Worm (Caenorhabditis elegans) whole organism, L4 larva: Measurements from ENCODE around the gene gcy-11.
A peak's percentile ranks its signal among the peaks of the same experiment; 100 is the strongest.

Source experiments
- D1046.2 ChIP-seq: fragments of 200-800 bp; sonication (Bioruptor generic); IDR thresholded peaks from 2 replicates; pipeline ENCODE4 v1.3.6; 2022; ENCODE audit warnings: missing genetic modification characterization, missing compliant biosample characterization
- F26F4.8 ChIP-seq: fragments of 200-800 bp; sonication (Bioruptor generic); conservative IDR thresholded peaks from 2 replicates; pipeline ENCODE4 v1.3.6; 2022; ENCODE audit warnings: missing genetic modification characterization, missing compliant biosample characterization
- F37D6.2 ChIP-seq: sonication (generic microtip); optimal IDR thresholded peaks from 2 replicates; lab custom pipeline; 2016; ENCODE audit warnings: mild to moderate bottlenecking, missing genetic modification characterization, missing compliant biosample characterization
- F44E2.7 ChIP-seq: fragments of 200-800 bp; sonication (Bioruptor generic); IDR thresholded peaks from 2 replicates; pipeline ENCODE4 v2.1.2; 2022; ENCODE audit warnings: missing genetic modification characterization, missing compliant biosample characterization
- T20F7.1 ChIP-seq: fragments of 200-800 bp; sonication (Bioruptor generic); optimal IDR thresholded peaks from 2 replicates; lab custom pipeline; 2018; ENCODE audit warnings: mild to moderate bottlenecking, missing genetic modification characterization, missing compliant biosample characterization
- Y105C5A.15 ChIP-seq: fragments of 200-800 bp; sonication (Bioruptor generic); IDR thresholded peaks from 2 replicates; pipeline ENCODE4 v1.3.6; 2022; ENCODE audit warnings: missing genetic modification characterization, missing compliant biosample characterization
- Y48G9A.11 ChIP-seq: fragments of 200-800 bp; sonication (Bioruptor generic); IDR thresholded peaks from 2 replicates; pipeline ENCODE4 v1.3.6; 2022; ENCODE audit warnings: missing genetic modification reagents, missing genetic modification characterization, missing compliant biosample characterization
- Y5F2A.4 ChIP-seq: fragments of 200-800 bp; sonication (Bioruptor generic); optimal IDR thresholded peaks from 2 replicates; lab custom pipeline; 2018; ENCODE audit warnings: mild to moderate bottlenecking, missing genetic modification characterization, missing compliant biosample characterization
- Y75B8A.6 ChIP-seq: fragments of 200-800 bp; sonication (Bioruptor generic); IDR thresholded peaks from 2 replicates; pipeline ENCODE4 v1.3.6; 2022; ENCODE audit warnings: missing genetic modification reagents, missing genetic modification characterization, missing compliant biosample characterization
- ZK337.2 ChIP-seq: fragments of 200-800 bp; sonication (Bioruptor generic); IDR thresholded peaks from 2 replicates; pipeline ENCODE4 v1.3.6; 2022; ENCODE audit warnings: missing genetic modification reagents, missing genetic modification characterization, missing compliant biosample characterization
- ZK546.5 ChIP-seq, 2 experiments: sonication (generic microtip); optimal IDR thresholded peaks; 2 replicates each; lab custom pipeline; 2017; ENCODE audit warnings: missing biosample characterization in 2 of 2, missing genetic modification characterization in 2 of 2
- aha-1 ChIP-seq: fragments of 150-350 bp; peaks from one replicate; lab custom pipeline; 2014; ENCODE audit warnings: missing biosample characterization, missing genetic modification characterization
- attf-4 ChIP-seq: sonication (generic microtip); optimal IDR thresholded peaks from 3 replicates; lab custom pipeline; 2017; ENCODE audit warnings: missing biosample characterization, missing genetic modification characterization
- ceh-32 ChIP-seq: sonication (generic microtip); optimal IDR thresholded peaks from 2 replicates; lab custom pipeline; 2016; ENCODE audit warnings: mild to moderate bottlenecking, missing genetic modification characterization, missing compliant biosample characterization; ENCODE audit not compliant: poor library complexity
- ceh-44 ChIP-seq: fragments of 200-800 bp; sonication (Bioruptor generic); IDR thresholded peaks from 2 replicates; pipeline ENCODE4 v1.3.6; 2022; ENCODE audit warnings: missing genetic modification reagents, missing genetic modification characterization, missing compliant biosample characterization
- ceh-82 ChIP-seq: sonication (generic microtip); optimal IDR thresholded peaks from 2 replicates; lab custom pipeline; 2017; ENCODE audit warnings: missing biosample characterization, missing genetic modification characterization
- daf-12 ChIP-seq: fragments of 150-350 bp; optimal IDR thresholded peaks from 2 replicates; lab custom pipeline; 2014; ENCODE audit warnings: missing biosample characterization, missing genetic modification reagents, missing genetic modification characterization
- daf-19 ChIP-seq: fragments of 200-800 bp; sonication (Bioruptor generic); conservative IDR thresholded peaks from 2 replicates; pipeline ENCODE4 v1.3.6; 2022; ENCODE audit warnings: missing genetic modification characterization, missing compliant biosample characterization
- dmd-6 ChIP-seq: fragments of 200-800 bp; sonication (Bioruptor generic); IDR thresholded peaks from 2 replicates; pipeline ENCODE4 v1.3.6; 2022; ENCODE audit warnings: missing genetic modification reagents, missing genetic modification characterization, missing compliant biosample characterization
- dve-1 ChIP-seq: sonication (generic microtip); optimal IDR thresholded peaks from 2 replicates; lab custom pipeline; 2017; ENCODE audit warnings: antibody characterized with exemption, mild to moderate bottlenecking, missing genetic modification characterization, missing compliant biosample characterization; ENCODE audit not compliant: insufficient read depth
- egl-27 ChIP-seq: sonication (generic microtip); optimal IDR thresholded peaks from 3 replicates; lab custom pipeline; 2017; ENCODE audit warnings: missing biosample characterization, missing genetic modification reagents, missing genetic modification characterization
- egl-43 ChIP-seq: fragments of 200-800 bp; sonication (Bioruptor generic); IDR thresholded peaks from 2 replicates; pipeline ENCODE4 v1.3.6; 2022; ENCODE audit warnings: missing genetic modification reagents, missing genetic modification characterization, missing compliant biosample characterization
- fos-1 ChIP-seq: fragments of 150-350 bp; optimal IDR thresholded peaks from 2 replicates; lab custom pipeline; 2014; ENCODE audit warnings: missing biosample characterization, missing genetic modification characterization
- gei-8 ChIP-seq: fragments of 200-800 bp; sonication (Bioruptor generic); optimal IDR thresholded peaks from 2 replicates; lab custom pipeline; 2018; ENCODE audit warnings: mild to moderate bottlenecking, missing genetic modification characterization, missing compliant biosample characterization
- hlh-30 ChIP-seq: sonication (generic microtip); optimal IDR thresholded peaks from 2 replicates; lab custom pipeline; 2017; ENCODE audit warnings: antibody characterized with exemption, mild to moderate bottlenecking, missing genetic modification characterization, missing compliant biosample characterization; ENCODE audit not compliant: insufficient read depth
- hmg-1.1 ChIP-seq: fragments of 200-800 bp; sonication (Bioruptor generic); IDR thresholded peaks from 2 replicates; pipeline ENCODE4 v1.3.6; 2022; ENCODE audit warnings: missing genetic modification reagents, missing genetic modification characterization, missing compliant biosample characterization
- lim-7 ChIP-seq: fragments of 200-800 bp; sonication (Bioruptor generic); IDR thresholded peaks from 2 replicates; pipeline ENCODE4 v1.3.6; 2022; ENCODE audit warnings: missing genetic modification characterization, missing compliant biosample characterization
- lin-1 ChIP-seq: fragments of 200-800 bp; sonication (Bioruptor generic); IDR thresholded peaks from 2 replicates; pipeline ENCODE4 v1.3.6; 2022; ENCODE audit warnings: missing genetic modification reagents, missing genetic modification characterization, missing compliant biosample characterization
- lin-38 ChIP-seq: fragments of 200-800 bp; sonication (Bioruptor generic); IDR thresholded peaks from 2 replicates; pipeline ENCODE4 v1.3.6; 2022; ENCODE audit warnings: missing genetic modification reagents, missing genetic modification characterization, missing compliant biosample characterization
- lin-39 ChIP-seq: fragments of 150-350 bp; optimal IDR thresholded peaks from 2 replicates; lab custom pipeline; 2014; ENCODE audit warnings: missing biosample characterization, missing genetic modification reagents, missing genetic modification characterization
- mxl-2 ChIP-seq: fragments of 200-800 bp; sonication (Bioruptor generic); conservative IDR thresholded peaks from 2 replicates; pipeline ENCODE4 v1.3.6; 2022; ENCODE audit warnings: missing genetic modification reagents, missing genetic modification characterization, missing compliant biosample characterization
- nhr-10 ChIP-seq: fragments of 150-350 bp; optimal IDR thresholded peaks from 2 replicates; lab custom pipeline; 2014; ENCODE audit warnings: missing biosample characterization, missing genetic modification characterization
- nhr-42 ChIP-seq: fragments of 200-800 bp; sonication (Bioruptor generic); IDR thresholded peaks from 2 replicates; pipeline ENCODE4 v1.3.6; 2022; ENCODE audit warnings: missing genetic modification characterization, missing compliant biosample characterization
- nhr-6 ChIP-seq: fragments of 150-350 bp; optimal IDR thresholded peaks from 2 replicates; lab custom pipeline; 2014; ENCODE audit warnings: missing biosample characterization, missing genetic modification characterization
- nhr-76 ChIP-seq: fragments of 150-350 bp; optimal IDR thresholded peaks from 2 replicates; lab custom pipeline; 2014; ENCODE audit warnings: missing biosample characterization, missing genetic modification characterization
- pha-4 ChIP-seq, 2 experiments: fragments of 150-350 bp in 1 of 2; fragments of 200-800 bp in 1 of 2; sonication (Bioruptor generic) in 1 of 2; IDR thresholded peaks in 1 of 2; optimal IDR thresholded peaks in 1 of 2; 2 replicates each; pipeline versions ENCODE4 v1.3.6 to Lab custom; 2014 to 2022; ENCODE audit warnings: missing genetic modification characterization in 2 of 2, missing genetic modification reagents in 2 of 2, missing biosample characterization in 1 of 2, missing compliant biosample characterization in 1 of 2
- php-3 ChIP-seq: fragments of 200-800 bp; sonication (Bioruptor generic); IDR thresholded peaks from 2 replicates; pipeline ENCODE4 v1.3.6; 2022; ENCODE audit warnings: missing genetic modification reagents, missing genetic modification characterization, missing compliant biosample characterization
- pqm-1 ChIP-seq: sonication (generic microtip); optimal IDR thresholded peaks from 2 replicates; lab custom pipeline; 2017; ENCODE audit warnings: missing biosample characterization, missing genetic modification characterization
- sdz-12 ChIP-seq: fragments of 200-800 bp; sonication (Bioruptor generic); optimal IDR thresholded peaks from 2 replicates; lab custom pipeline; 2018; ENCODE audit warnings: mild to moderate bottlenecking, missing genetic modification characterization, missing compliant biosample characterization
- skn-1 ChIP-seq: fragments of 150-350 bp; optimal IDR thresholded peaks from 2 replicates; lab custom pipeline; 2014; ENCODE audit warnings: missing biosample characterization, missing genetic modification characterization
- spr-3 ChIP-seq: fragments of 200-800 bp; sonication (Bioruptor generic); optimal IDR thresholded peaks from 2 replicates; lab custom pipeline; 2018; ENCODE audit warnings: mild to moderate bottlenecking, missing genetic modification characterization, missing compliant biosample characterization
- tra-1 ChIP-seq: fragments of 200-800 bp; sonication (Bioruptor generic); IDR thresholded peaks from 2 replicates; pipeline ENCODE4 v1.3.6; 2022; ENCODE audit warnings: missing genetic modification reagents, missing genetic modification characterization, missing compliant biosample characterization
- unc-130 ChIP-seq: sonication (generic microtip); optimal IDR thresholded peaks from 2 replicates; lab custom pipeline; 2016; ENCODE audit warnings: missing genetic modification reagents, missing genetic modification characterization, missing compliant biosample characterization
- unc-62 ChIP-seq, 3 experiments: fragments of 150-350 bp in 1 of 3; sonication (generic microtip); optimal IDR thresholded peaks in 2 of 3; peaks in 1 of 3; 1 replicate in 1 of 3; 2 replicates in 2 of 3; lab custom pipeline; 2014 to 2017; ENCODE audit warnings: missing biosample characterization in 3 of 3, missing genetic modification characterization in 3 of 3, missing genetic modification reagents in 3 of 3, missing genotype in 1 of 3
- zfp-2 ChIP-seq: sonication (generic microtip); optimal IDR thresholded peaks from 2 replicates; lab custom pipeline; 2016; ENCODE audit warnings: mild to moderate bottlenecking, missing genetic modification characterization, missing compliant biosample characterization
- zfp-3 ChIP-seq: fragments of 200-800 bp; sonication (Bioruptor generic); conservative IDR thresholded peaks from 2 replicates; pipeline ENCODE4 v1.3.6; 2022; ENCODE audit warnings: missing genetic modification reagents, missing genetic modification characterization, missing compliant biosample characterization
- zip-11 ChIP-seq: fragments of 200-800 bp; sonication (Bioruptor generic); IDR thresholded peaks from 2 replicates; pipeline ENCODE4 v1.3.6; 2022; ENCODE audit warnings: missing genetic modification characterization, missing compliant biosample characterization
- zip-2 ChIP-seq: fragments of 150-350 bp; optimal IDR thresholded peaks from 2 replicates; lab custom pipeline; 2014; ENCODE audit warnings: missing biosample characterization, missing genetic modification characterization
- ztf-11 ChIP-seq: fragments of 150-350 bp; optimal IDR thresholded peaks from 2 replicates; lab custom pipeline; 2014; ENCODE audit warnings: missing biosample characterization, missing genetic modification characterization

The gcy-11 gene

ce11 chrX:17066937-17067336 is 11.6 kb upstream of the gcy-11 start (continued):
- peak in 1 of 2 experiments; percentile 71 for TF ChIP-seq unc-62 (GFP tag; optimal IDR thresholded peaks at IDR 0.05 in 1 of 2; lab: Kevin White, UChicago)
- TF ChIP-seq unc-62 (tag; optimal IDR thresholded peaks at IDR 0.05; lab: Kevin White, UChicago): no peak

ce11 chrX:17064820-17065219 is 9.4 kb upstream of the gcy-11 start:
- TF ChIP-seq aha-1 (tag; lab: Kevin White, UChicago) (peak; percentile 61), Y5F2A.4 (no peak), mxl-2 (GFP tag; lab: Robert Waterston, UW) (no peak), pqm-1 (peak; percentile 43), gei-8 (GFP tag; lab: Kevin White, UChicago) (no peak), unc-62 (GFP tag; optimal IDR thresholded peaks at IDR 0.05 in 1 of 2; lab: Kevin White, UChicago) (no peak), unc-62 (tag; optimal IDR thresholded peaks at IDR 0.05; lab: Kevin White, UChicago) (no peak), daf-19 (no peak), hlh-30 (tag; lab: Kevin White, UChicago) (peak; percentile 41), zfp-3 (GFP tag; lab: Robert Waterston, UW) (no peak), T20F7.1 (GFP tag; lab: Kevin White, UChicago) (no peak), F26F4.8 (GFP tag; lab: Robert Waterston, UW) (no peak), dve-1 (tag; lab: Kevin White, UChicago) (peak; percentile 78), lin-39 (tag; lab: Kevin White, UChicago) (no peak), ZK546.5 (tag; optimal IDR thresholded peaks at IDR 0.05; lab: Kevin White, UChicago) (no peak), D1046.2 (GFP tag; lab: Robert Waterston, UW) (no peak), unc-130 (GFP tag; lab: Kevin White, UChicago) (no peak), F44E2.7 (GFP tag; lab: Robert Waterston, UW) (no peak), fos-1 (tag; lab: Kevin White, UChicago) (no peak), spr-3 (no peak), lin-1 (GFP tag; lab: Robert Waterston, UW) (no peak), attf-4 (tag; lab: Kevin White, UChicago) (no peak), hmg-1.1 (GFP tag; lab: Robert Waterston, UW) (no peak), zip-11 (GFP tag; lab: Robert Waterston, UW) (no peak), ceh-32 (tag; lab: Kevin White, UChicago) (no peak), nhr-42 (no peak), egl-43 (GFP tag; lab: Robert Waterston, UW) (no peak), ceh-44 (GFP tag; lab: Robert Waterston, UW) (no peak), pha-4 (GFP tag; IDR thresholded peaks at IDR 0.05; lab: Robert Waterston, UW) (no peak), pha-4 (tag; optimal IDR thresholded peaks at IDR 0.05; lab: Kevin White, UChicago) (no peak), skn-1 (tag; lab: Kevin White, UChicago) (no peak), daf-12 (tag; lab: Kevin White, UChicago) (no peak), zip-2 (tag; lab: Kevin White, UChicago) (no peak), lim-7 (GFP tag; lab: Robert Waterston, UW) (no peak), lin-38 (GFP tag; lab: Robert Waterston, UW) (no peak), Y75B8A.6 (GFP tag; lab: Robert Waterston, UW) (no peak), nhr-6 (tag; lab: Kevin White, UChicago) (no peak), egl-27 (tag; lab: Kevin White, UChicago) (no peak), nhr-76 (tag; lab: Kevin White, UChicago) (no peak), ztf-11 (no peak), ceh-82 (no peak), zfp-2 (tag; lab: Kevin White, UChicago) (no peak), ZK337.2 (GFP tag; lab: Robert Waterston, UW) (no peak), nhr-10 (tag; lab: Kevin White, UChicago) (no peak), dmd-6 (peak; percentile 64), tra-1 (GFP tag; lab: Robert Waterston, UW) (no peak), sdz-12 (no peak), php-3 (no peak), Y105C5A.15 (GFP tag; lab: Robert Waterston, UW) (no peak), Y48G9A.11 (GFP tag; lab: Robert Waterston, UW) (no peak), F37D6.2 (tag; lab: Kevin White, UChicago) (no peak)
